Worm (Caenorhabditis elegans) whole organism, midembryonic: ENCODE data around the gene Y71H2AL.4.
"Not testable (repeated sequence)": the region's sequence is repeated elsewhere in the genome, so short reads cannot be mapped to it uniquely, and the experiment has no call there.

Experiments used
- cog-1 ChIP-seq: sonication (generic microtip); optimal IDR thresholded peaks from 2 replicates; lab custom pipeline; 2016; ENCODE audit warnings: missing genetic modification characterization, missing compliant biosample characterization
- flt-1 ChIP-seq: fragments of 200-800 bp; sonication (Bioruptor generic); IDR thresholded peaks from 2 replicates; pipeline ENCODE4 v1.3.6; 2022; ENCODE audit warnings: missing genetic modification characterization, missing compliant biosample characterization
- klf-2 ChIP-seq: fragments of 200-800 bp; sonication (Bioruptor generic); conservative IDR thresholded peaks from 2 replicates; pipeline ENCODE4 v1.3.6; 2022; ENCODE audit warnings: missing genetic modification reagents, missing genetic modification characterization, missing compliant biosample characterization
- med-1 ChIP-seq: sonication (generic microtip); optimal IDR thresholded peaks from 2 replicates; lab custom pipeline; 2017; ENCODE audit warnings: missing genetic modification characterization, mild to moderate bottlenecking, missing compliant biosample characterization, antibody characterized with exemption, missing genetic modification reagents; ENCODE audit not compliant: insufficient read depth
- ztf-23 ChIP-seq: fragments of 200-800 bp; sonication (Bioruptor generic); IDR thresholded peaks from 2 replicates; pipeline ENCODE4 v1.3.6; 2022; ENCODE audit warnings: missing genetic modification reagents, missing genetic modification characterization, missing compliant biosample characterization

- TF ChIP-seq klf-2 (GFP tag; lab: Robert Waterston, UW); flt-1 (GFP tag; lab: Robert Waterston, UW); med-1 (GFP tag; lab: Kevin White, UChicago); ztf-23 (GFP tag; lab: Robert Waterston, UW); cog-1 (tag; lab: Kevin White, UChicago): not testable (repeated sequence)
These were observed 13.2 kb downstream of the Y71H2AL.4 start, which contains the start of gene cox-6B for ce11 chrIII:2699363-2699762.
